Worm (Caenorhabditis elegans): ENCODE results near the gene C25G6.3.

DNA sequence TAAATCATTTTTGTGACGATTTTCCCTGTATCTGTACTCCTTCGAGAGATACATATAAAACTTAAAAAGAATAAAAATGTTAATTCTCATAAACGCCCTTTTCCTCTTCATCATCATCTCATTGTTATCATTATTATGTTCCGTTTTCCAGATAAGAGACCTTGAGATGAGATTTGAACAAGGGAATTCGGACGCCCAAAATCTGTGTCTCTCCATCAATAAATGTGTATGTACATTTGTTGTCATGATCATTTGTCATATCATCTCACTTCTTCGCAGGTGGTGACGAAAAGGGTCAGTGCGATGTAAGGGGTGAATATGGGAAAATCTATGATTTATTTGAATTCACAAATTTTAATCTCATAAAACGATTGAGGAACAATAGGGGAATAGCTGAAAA, 6.6 kb downstream of the C25G6.3 start:
- TF ChIP-seq snpc-4 (tag; optimal IDR thresholded peaks at IDR 0.05): no peak
- TF ChIP-seq pha-4 (tag; optimal IDR thresholded peaks at IDR 0.05): no peak
- no peak for TF ChIP-seq ama-1 (optimal IDR thresholded peaks at IDR 0.05)
- no peak for TF ChIP-seq aly-2 (tag; optimal IDR thresholded peaks at IDR 0.05)
- no peak for TF ChIP-seq sea-2 (GFP tag; optimal IDR thresholded peaks at IDR 0.05)
- TF ChIP-seq nhr-11 (tag; optimal IDR thresholded peaks at IDR 0.05): no peak
- no peak for TF ChIP-seq nhr-76 (tag; optimal IDR thresholded peaks at IDR 0.05)

Data from whole organism, L3 larva.